Worm (Caenorhabditis elegans) whole organism, midembryonic: Measurements from ENCODE around the gene sft-1.

ENCODE experiments used
- cog-1 ChIP-seq: sonication (generic microtip); optimal IDR thresholded peaks from 2 replicates; lab custom pipeline; 2016; ENCODE audit warnings: missing genetic modification characterization, missing compliant biosample characterization
- flt-1 ChIP-seq: fragments of 200-800 bp; sonication (Bioruptor generic); IDR thresholded peaks from 2 replicates; pipeline ENCODE4 v1.3.6; 2022; ENCODE audit warnings: missing genetic modification characterization, missing compliant biosample characterization
- klf-2 ChIP-seq: fragments of 200-800 bp; sonication (Bioruptor generic); conservative IDR thresholded peaks from 2 replicates; pipeline ENCODE4 v1.3.6; 2022; ENCODE audit warnings: missing genetic modification reagents, missing genetic modification characterization, missing compliant biosample characterization
- med-1 ChIP-seq: sonication (generic microtip); optimal IDR thresholded peaks from 2 replicates; lab custom pipeline; 2017; ENCODE audit warnings: missing genetic modification characterization, mild to moderate bottlenecking, missing compliant biosample characterization, antibody characterized with exemption, missing genetic modification reagents; ENCODE audit not compliant: insufficient read depth
- ztf-23 ChIP-seq: fragments of 200-800 bp; sonication (Bioruptor generic); IDR thresholded peaks from 2 replicates; pipeline ENCODE4 v1.3.6; 2022; ENCODE audit warnings: missing genetic modification reagents, missing genetic modification characterization, missing compliant biosample characterization

ce11 chrIII:3063084-3063483 is 23.4 kb upstream of the sft-1 start:
- TF ChIP-seq ztf-23 (GFP tag; lab: Robert Waterston, UW): no peak
- TF ChIP-seq cog-1 (tag; lab: Kevin White, UChicago): no peak
- no peak for TF ChIP-seq flt-1
- TF ChIP-seq klf-2: no peak
- TF ChIP-seq med-1 (GFP tag; lab: Kevin White, UChicago): no peak
